Fruit fly (Drosophila melanogaster) whole organism, embryonic: Measurements from ENCODE around the gene CG13724.

Experiments
- Atf3 ChIP-seq: fragments of 200-800 bp; sonication (Bioruptor generic); optimal IDR thresholded peaks from 3 replicates; lab custom pipeline; 2016; ENCODE audit warnings: missing biosample characterization, missing genetic modification characterization
- Bdp1 ChIP-seq: fragments of 200-800 bp; sonication (Bioruptor generic); optimal IDR thresholded peaks from 3 replicates; lab custom pipeline; 2016; ENCODE audit warnings: missing biosample characterization, missing genetic modification characterization
- CG10431 ChIP-seq: fragments of 200-800 bp; sonication (Bioruptor generic); optimal IDR thresholded peaks from 3 replicates; lab custom pipeline; 2018; ENCODE audit warnings: missing biosample characterization, mild to moderate bottlenecking, missing genetic modification characterization
- CG11504 ChIP-seq: fragments of 200-800 bp; sonication (Bioruptor generic); optimal IDR thresholded peaks from 3 replicates; lab custom pipeline; 2019; ENCODE audit warnings: missing biosample characterization, mild to moderate bottlenecking, missing genetic modification characterization, moderate library complexity
- CG12391 ChIP-seq: fragments of 200-800 bp; sonication (Bioruptor generic); optimal IDR thresholded peaks from 3 replicates; lab custom pipeline; 2018; ENCODE audit warnings: missing biosample characterization, mild to moderate bottlenecking, missing genetic modification characterization, moderate library complexity
- CG12659 ChIP-seq: fragments of 200-800 bp; sonication (Bioruptor generic); optimal IDR thresholded peaks from 3 replicates; lab custom pipeline; 2017; ENCODE audit warnings: mild to moderate bottlenecking, missing biosample characterization, missing genetic modification reagents, missing genetic modification characterization
- CG14014 ChIP-seq: fragments of 200-800 bp; sonication (Bioruptor generic); IDR thresholded peaks from 2 replicates; pipeline ENCODE4 v1.3.6; 2022; ENCODE audit warnings: missing biosample characterization, missing genetic modification characterization
- CG15073 ChIP-seq: fragments of 200-800 bp; sonication (Bioruptor generic); optimal IDR thresholded peaks from 2 replicates; lab custom pipeline; 2016; ENCODE audit warnings: missing biosample characterization, missing genetic modification characterization
- CG1529 ChIP-seq: fragments of 200-800 bp; sonication (Bioruptor generic); optimal IDR thresholded peaks from 3 replicates; lab custom pipeline; 2018; ENCODE audit warnings: missing biosample characterization, missing genetic modification characterization
- CG1602 ChIP-seq: fragments of 200-800 bp; sonication (Bioruptor generic); optimal IDR thresholded peaks from 3 replicates; lab custom pipeline; 2016; ENCODE audit warnings: missing biosample characterization, missing genetic modification characterization
- CG16863 ChIP-seq: fragments of 200-800 bp; sonication (Bioruptor generic); optimal IDR thresholded peaks from 3 replicates; lab custom pipeline; 2016; ENCODE audit warnings: missing biosample characterization, missing genetic modification characterization
- CG2120 ChIP-seq: fragments of 200-800 bp; sonication (Bioruptor generic); optimal IDR thresholded peaks from 3 replicates; lab custom pipeline; 2016; ENCODE audit warnings: missing biosample characterization, missing genetic modification characterization
- CG2712 ChIP-seq: fragments of 200-800 bp; optimal IDR thresholded peaks from 3 replicates; lab custom pipeline; 2019; ENCODE audit warnings: missing biosample characterization, mild to moderate bottlenecking, missing genetic modification characterization, moderate library complexity
- CG4282 ChIP-seq: fragments of 200-800 bp; sonication (Bioruptor generic); optimal IDR thresholded peaks from 2 replicates; lab custom pipeline; 2016; ENCODE audit warnings: missing biosample characterization, missing genetic modification characterization
- CG4404 ChIP-seq: fragments of 200-800 bp; sonication (Bioruptor generic); IDR thresholded peaks from 2 replicates; pipeline ENCODE4 v1.3.6; 2022; ENCODE audit warnings: missing biosample characterization, missing genetic modification characterization
- CG6854 ChIP-seq: fragments of 200-800 bp; sonication (Bioruptor generic); optimal IDR thresholded peaks from 3 replicates; lab custom pipeline; 2017; ENCODE audit warnings: missing biosample characterization, mild to moderate bottlenecking, missing genetic modification characterization
- CG7271 ChIP-seq: fragments of 200-800 bp; sonication (Bioruptor generic); optimal IDR thresholded peaks from 2 replicates; lab custom pipeline; 2018; ENCODE audit warnings: missing biosample characterization, mild to moderate bottlenecking, missing genetic modification characterization, moderate library complexity
- CHES-1-like ChIP-seq: fragments of 200-800 bp; sonication (Bioruptor generic); optimal IDR thresholded peaks from 2 replicates; lab custom pipeline; 2016; ENCODE audit warnings: missing biosample characterization, missing genetic modification characterization
- H15 ChIP-seq: fragments of 200-800 bp; sonication (Bioruptor generic); IDR thresholded peaks from 3 replicates; pipeline ENCODE4 v1.3.6; 2022; ENCODE audit warnings: missing biosample characterization, missing genetic modification characterization
- HLH3B ChIP-seq: fragments of 200-800 bp; sonication (Bioruptor generic); IDR thresholded peaks from 2 replicates; pipeline ENCODE4 v1.3.6; 2022; ENCODE audit warnings: missing biosample characterization, missing genetic modification characterization
- Hmx ChIP-seq: fragments of 200-800 bp; sonication (Bioruptor generic); optimal IDR thresholded peaks from 2 replicates; lab custom pipeline; 2016; ENCODE audit warnings: missing biosample characterization, missing genetic modification characterization
- Hr39 ChIP-seq: fragments of >200 bp; optimal IDR thresholded peaks from 2 replicates; lab custom pipeline; 2017
- Lhr ChIP-seq: fragments of 200-800 bp; sonication (Bioruptor generic); optimal IDR thresholded peaks from 3 replicates; lab custom pipeline; 2017; ENCODE audit warnings: mild to moderate bottlenecking, missing biosample characterization, missing genetic modification reagents, missing genetic modification characterization
- Opbp ChIP-seq: fragments of 200-800 bp; sonication (Bioruptor generic); IDR thresholded peaks from 3 replicates; pipeline ENCODE4 v1.3.6; 2022; ENCODE audit warnings: missing biosample characterization, missing genetic modification characterization; ENCODE audit not compliant: partially characterized antibody
- Rfx ChIP-seq: fragments of 200-800 bp; sonication (Bioruptor generic); IDR thresholded peaks from 2 replicates; pipeline ENCODE4 v1.3.6; 2022; ENCODE audit warnings: missing biosample characterization, missing genetic modification characterization
- abd-A ChIP-seq: fragments of 200-800 bp; sonication (Bioruptor generic); optimal IDR thresholded peaks from 3 replicates; lab custom pipeline; 2019; ENCODE audit warnings: missing biosample characterization, mild to moderate bottlenecking, missing genetic modification characterization, moderate library complexity
- ash1 ChIP-seq: fragments of 200-800 bp; sonication (Bioruptor generic); optimal IDR thresholded peaks from 2 replicates; lab custom pipeline; 2018; ENCODE audit warnings: missing biosample characterization, mild to moderate bottlenecking, missing genetic modification characterization
- ato ChIP-seq: fragments of 200-800 bp; sonication (Bioruptor generic); IDR thresholded peaks from 2 replicates; pipeline ENCODE4 v1.3.6; 2022; ENCODE audit warnings: missing biosample characterization, missing genetic modification characterization; ENCODE audit not compliant: partially characterized antibody
- crp ChIP-seq, 2 experiments: fragments of 200-800 bp; sonication (Bioruptor generic); optimal IDR thresholded peaks; 2 replicates in 1 of 2; 3 replicates in 1 of 2; lab custom pipeline; 2017; ENCODE audit warnings: missing biosample characterization in 2 of 2, missing genetic modification characterization in 2 of 2, mild to moderate bottlenecking in 1 of 2, moderate library complexity in 1 of 2
- dan ChIP-seq: fragments of 200-800 bp; sonication (Bioruptor generic); IDR thresholded peaks from 2 replicates; pipeline ENCODE4 v1.3.6; 2022; ENCODE audit warnings: missing biosample characterization, missing genetic modification characterization
- disco-r ChIP-seq: fragments of 200-800 bp; sonication (Bioruptor generic); optimal IDR thresholded peaks from 2 replicates; lab custom pipeline; 2016; ENCODE audit warnings: missing biosample characterization, missing genetic modification characterization
- eyg ChIP-seq: fragments of 200-800 bp; sonication (Bioruptor generic); optimal IDR thresholded peaks from 3 replicates; lab custom pipeline; 2016; ENCODE audit warnings: missing biosample characterization, missing genetic modification characterization
- fd102C ChIP-seq: fragments of 200-800 bp; sonication (Bioruptor generic); optimal IDR thresholded peaks from 2 replicates; lab custom pipeline; 2018; ENCODE audit warnings: missing biosample characterization, mild to moderate bottlenecking, missing genetic modification characterization, moderate library complexity
- ftz-f1 ChIP-seq: fragments of 200-800 bp; sonication (Bioruptor generic); optimal IDR thresholded peaks from 2 replicates; lab custom pipeline; 2016; ENCODE audit warnings: missing biosample characterization, missing genetic modification characterization
- h ChIP-seq: fragments of >200 bp; optimal IDR thresholded peaks from 2 replicates; lab custom pipeline; 2017
- nmo ChIP-seq: fragments of 200-800 bp; sonication (Bioruptor generic); optimal IDR thresholded peaks from 2 replicates; lab custom pipeline; 2018; ENCODE audit warnings: missing biosample characterization, mild to moderate bottlenecking, missing genetic modification characterization, moderate library complexity
- peb ChIP-seq: fragments of 200-800 bp; sonication (Bioruptor generic); IDR thresholded peaks from 2 replicates; pipeline ENCODE4 v1.3.6; 2022; ENCODE audit warnings: missing biosample characterization, missing genetic modification characterization
- pfk ChIP-seq: fragments of 200-800 bp; sonication (Bioruptor generic); optimal IDR thresholded peaks from 2 replicates; lab custom pipeline; 2018; ENCODE audit warnings: missing biosample characterization, mild to moderate bottlenecking, missing genetic modification characterization, moderate library complexity
- pita ChIP-seq: fragments of 200-800 bp; sonication (Bioruptor generic); optimal IDR thresholded peaks from 2 replicates; lab custom pipeline; 2017; ENCODE audit warnings: missing biosample characterization, mild to moderate bottlenecking, missing genetic modification characterization
- pnt ChIP-seq: fragments of 200-800 bp; sonication (Bioruptor generic); optimal IDR thresholded peaks from 3 replicates; lab custom pipeline; 2016; ENCODE audit warnings: missing biosample characterization, missing genetic modification characterization
- ro ChIP-seq: fragments of 200-800 bp; sonication (Bioruptor generic); IDR thresholded peaks from 2 replicates; pipeline ENCODE4 v1.3.6; 2022; ENCODE audit warnings: missing biosample characterization, missing genetic modification characterization
- scrt ChIP-seq: fragments of 200-800 bp; sonication (Bioruptor generic); optimal IDR thresholded peaks from 2 replicates; lab custom pipeline; 2018; ENCODE audit warnings: missing biosample characterization, mild to moderate bottlenecking, missing genetic modification characterization, moderate library complexity
- tio ChIP-seq: fragments of 200-800 bp; sonication (Bioruptor generic); optimal IDR thresholded peaks from 2 replicates; lab custom pipeline; 2017; ENCODE audit warnings: missing biosample characterization, missing genetic modification characterization, inconsistent platforms
- tx ChIP-seq: fragments of 200-800 bp; sonication (Bioruptor generic); optimal IDR thresholded peaks from 2 replicates; lab custom pipeline; 2016; ENCODE audit warnings: missing biosample characterization, missing genetic modification characterization
- vvl ChIP-seq: fragments of 200-800 bp; sonication (Bioruptor generic); IDR thresholded peaks from 2 replicates; pipeline ENCODE4 v1.3.6; 2022; ENCODE audit warnings: missing biosample characterization, missing genetic modification characterization
- wdn ChIP-seq: fragments of 200-800 bp; sonication (Bioruptor generic); IDR thresholded peaks from 2 replicates; pipeline ENCODE4 v1.3.6; 2022; ENCODE audit warnings: missing biosample characterization, missing genetic modification characterization

The CG13724 gene

dm6 chr3L:17316220-17316619 is 6.4 kb upstream of the CG13724 start:
- TF ChIP-seq Rfx (GFP tag; lab: Robert Waterston, UW), result peak; percentile 16; the same call in 1 of the 2 replicates
- TF ChIP-seq tx (GFP tag; lab: Kevin White, UChicago), result no peak
- no peak for TF ChIP-seq Hr39 (lab: Kevin White, UChicago)
- TF ChIP-seq crp (GFP tag; optimal IDR thresholded peaks at IDR 0.05; lab: Kevin White, UChicago), result no peak
- peak; percentile 65 for TF ChIP-seq scrt (GFP tag; lab: Kevin White, UChicago)
- TF ChIP-seq fd102C (GFP tag; lab: Kevin White, UChicago), result no peak
- TF ChIP-seq CG4282 (GFP tag; lab: Kevin White, UChicago), result no peak
- TF ChIP-seq dan (GFP tag; lab: Robert Waterston, UW), result no peak
- TF ChIP-seq Hmx, result no peak
- TF ChIP-seq ato, result no peak
- TF ChIP-seq CG4404 (GFP tag; lab: Robert Waterston, UW), result no peak
- no peak for TF ChIP-seq CG14014 (GFP tag; lab: Robert Waterston, UW)
- peak; percentile 65 for TF ChIP-seq abd-A
- TF ChIP-seq CHES-1-like (GFP tag; lab: Kevin White, UChicago), result no peak
- TF ChIP-seq CG11504 (tag; lab: Kevin White, UChicago), result peak; percentile 72

dm6 chr3L:17320711-17321110 is 1.9 kb upstream of the CG13724 start, which contains the start of gene ND-24L:
Gene ND-24L, minus strand, starts transcription at chr3L:17320811.
- TF ChIP-seq Opbp (GFP tag; lab: Robert Waterston, UW) (no peak), CG14014 (GFP tag; lab: Robert Waterston, UW) (no peak), CG16863 (GFP tag; lab: Kevin White, UChicago) (no peak), CG15073 (GFP tag; lab: Kevin White, UChicago) (no peak), ash1 (GFP tag; lab: Kevin White, UChicago) (no peak), peb (GFP tag; lab: Robert Waterston, UW) (no peak), vvl (GFP tag; lab: Robert Waterston, UW) (no peak), CG12659 (GFP tag; lab: Kevin White, UChicago) (no peak), CG10431 (GFP tag; lab: Kevin White, UChicago) (no peak), h (lab: Kevin White, UChicago) (no peak), CG1602 (GFP tag; lab: Kevin White, UChicago) (no peak), H15 (GFP tag; lab: Robert Waterston, UW) (no peak), pita (no peak), ro (GFP tag; lab: Robert Waterston, UW) (no peak), pnt (no peak), disco-r (no peak), pfk (GFP tag; lab: Kevin White, UChicago) (no peak), CG1529 (GFP tag; lab: Kevin White, UChicago) (no peak), eyg (no peak)

- TF ChIP-seq Atf3 (GFP tag; lab: Kevin White, UChicago), result no peak
- TF ChIP-seq CG6854 (GFP tag; lab: Kevin White, UChicago), result no peak
- no peak for TF ChIP-seq CG2712 (tag; lab: Kevin White, UChicago)
- TF ChIP-seq Bdp1 (GFP tag; lab: Kevin White, UChicago), result no peak
- TF ChIP-seq CG12391 (tag; lab: Kevin White, UChicago), result no peak
- TF ChIP-seq wdn (GFP tag; lab: Robert Waterston, UW), result no peak
- no peak for TF ChIP-seq tio (GFP tag; lab: Kevin White, UChicago)
- TF ChIP-seq HLH3B, result no peak
- TF ChIP-seq CG2120 (GFP tag; lab: Kevin White, UChicago), result no peak
- TF ChIP-seq CG7271 (tag; lab: Kevin White, UChicago), result no peak
- no peak for TF ChIP-seq Lhr (GFP tag; lab: Kevin White, UChicago)
- no peak for TF ChIP-seq nmo (GFP tag; lab: Kevin White, UChicago)
- no peak for TF ChIP-seq ftz-f1 (GFP tag; lab: Kevin White, UChicago)
Observed at dm6 chr3L:17325418-17325817, 2.8 kb downstream of the CG13724 start, which contains the start of gene CG13725. Gene CG13725, minus strand, starts transcription at chr3L:17325518.
